Worm (Caenorhabditis elegans): ENCODE results near the gene E04D5.5.

DNA sequence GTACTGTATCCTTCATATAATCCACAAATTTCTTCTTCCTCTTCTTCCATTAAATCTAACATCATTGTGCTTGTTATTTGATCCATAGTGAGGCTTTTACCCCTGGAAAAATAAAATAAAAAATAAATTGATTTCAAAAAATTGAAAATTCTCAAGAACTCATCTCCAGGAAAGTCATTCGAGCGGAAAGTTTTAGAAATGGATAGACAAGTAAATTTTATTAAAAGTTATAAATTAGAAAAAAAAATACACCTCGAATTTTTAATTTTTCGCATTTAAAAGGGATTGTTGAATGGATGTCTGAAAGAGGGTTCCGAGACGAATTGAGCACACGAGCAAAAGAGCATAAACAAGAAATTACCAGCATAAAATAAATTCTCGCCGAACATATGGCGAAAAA is 10.9 kb downstream of the E04D5.5 start, which contains the start of gene frpr-21:
- TF ChIP-seq ama-1 (optimal IDR thresholded peaks at IDR 0.05) (no peak), pes-1 (GFP tag; IDR thresholded peaks at IDR 0.05) (no peak), ets-7 (tag; optimal IDR thresholded peaks at IDR 0.05) (no peak), flt-1 (GFP tag; IDR thresholded peaks at IDR 0.05) (no peak), sea-1 (GFP tag; conservative IDR thresholded peaks at IDR 0.05) (no peak), hmbx-1 (tag; optimal IDR thresholded peaks at IDR 0.05) (no peak), tbx-11 (GFP tag; IDR thresholded peaks at IDR 0.05) (no peak), tra-4 (tag; optimal IDR thresholded peaks at IDR 0.05) (no peak), F13C5.2 (tag; optimal IDR thresholded peaks at IDR 0.05) (no peak), ceh-36 (tag; optimal IDR thresholded peaks at IDR 0.05) (no peak), ceh-13 (GFP tag; optimal IDR thresholded peaks at IDR 0.05) (no peak), B0310.2 (tag; optimal IDR thresholded peaks at IDR 0.05) (no peak), hmg-4 (GFP tag; optimal IDR thresholded peaks at IDR 0.05) (no peak), scrt-1 (GFP tag; IDR thresholded peaks at IDR 0.05) (no peak)

Measured in whole organism, early embryonic.